Worm (Caenorhabditis elegans) whole organism, late embryonic: ENCODE results near the gene F44E5.5.

ENCODE experiments used
- fkh-6 ChIP-seq: sonication (generic microtip); optimal IDR thresholded peaks from 2 replicates; lab custom pipeline; 2016; ENCODE audit warnings: missing genetic modification characterization, missing compliant biosample characterization
- nhr-11 ChIP-seq: fragments of 150-350 bp; optimal IDR thresholded peaks from 2 replicates; lab custom pipeline; 2014; ENCODE audit warnings: missing biosample characterization, missing genetic modification characterization

- TF ChIP-seq nhr-11 (no peak), fkh-6 (tag; lab: Kevin White, UChicago) (no peak)
Observed at ce11 chrII:11731174-11731724, 28.2 kb upstream of the F44E5.5 start.
